Worm (Caenorhabditis elegans) whole organism, early embryonic: ENCODE data around the gene Y61A9LA.4.

ENCODE experiments used
- B0310.2 ChIP-seq: sonication (generic microtip); optimal IDR thresholded peaks from 2 replicates; lab custom pipeline; 2016; ENCODE audit warnings: mild to moderate bottlenecking, missing genetic modification characterization, missing compliant biosample characterization
- F13C5.2 ChIP-seq: sonication (generic microtip); optimal IDR thresholded peaks from 2 replicates; lab custom pipeline; 2017; ENCODE audit warnings: mild to moderate bottlenecking, missing genetic modification characterization, inconsistent platforms, missing compliant biosample characterization
- aly-1 ChIP-seq: sonication (generic microtip); optimal IDR thresholded peaks from 2 replicates; lab custom pipeline; 2016; ENCODE audit warnings: missing genetic modification characterization, missing compliant biosample characterization
- ama-1 ChIP-seq: fragments of 150-350 bp; optimal IDR thresholded peaks from 2 replicates; lab custom pipeline; 2014
- ceh-36 ChIP-seq: sonication (generic microtip); optimal IDR thresholded peaks from 2 replicates; lab custom pipeline; 2016; ENCODE audit warnings: missing genetic modification characterization, inconsistent platforms, missing compliant biosample characterization
- flt-1 ChIP-seq: fragments of 200-800 bp; sonication (Bioruptor generic); IDR thresholded peaks from 2 replicates; pipeline ENCODE4 v1.3.6; 2022; ENCODE audit warnings: missing genetic modification characterization, missing compliant biosample characterization
- hnd-1 ChIP-seq: sonication (generic microtip); optimal IDR thresholded peaks from 2 replicates; lab custom pipeline; 2016; ENCODE audit warnings: missing genetic modification characterization, missing compliant biosample characterization
- pes-1 ChIP-seq: fragments of 200-800 bp; sonication (Bioruptor generic); IDR thresholded peaks from 2 replicates; pipeline ENCODE4 v1.3.6; 2022; ENCODE audit warnings: missing genetic modification reagents, missing genetic modification characterization, missing compliant biosample characterization
- sea-1 ChIP-seq: fragments of 200-800 bp; sonication (Bioruptor generic); conservative IDR thresholded peaks from 2 replicates; pipeline ENCODE4 v1.3.6; 2022; ENCODE audit warnings: missing genetic modification characterization, missing compliant biosample characterization
- tbx-37 ChIP-seq: fragments of 200-800 bp; sonication (Bioruptor generic); conservative IDR thresholded peaks from 2 replicates; pipeline ENCODE4 v1.3.6; 2022; ENCODE audit warnings: missing genetic modification reagents, missing genetic modification characterization, missing compliant biosample characterization
- tra-4 ChIP-seq: sonication (generic microtip); optimal IDR thresholded peaks from 2 replicates; lab custom pipeline; 2017; ENCODE audit warnings: missing genetic modification characterization, missing compliant biosample characterization

ce11 chrV:4585009-4585408, 24.5 kb downstream of the Y61A9LA.4 start, which contains the start of gene Y61A9LA.1:
- TF ChIP-seq ama-1 (lab: Kevin White, UChicago): no peak
- no peak for TF ChIP-seq F13C5.2 (tag; lab: Kevin White, UChicago)
- no peak for TF ChIP-seq pes-1 (GFP tag; lab: Robert Waterston, UW)
- TF ChIP-seq B0310.2 (tag; lab: Kevin White, UChicago): no peak
- no peak for TF ChIP-seq sea-1
- no peak for TF ChIP-seq flt-1
- no peak for TF ChIP-seq hnd-1
- TF ChIP-seq aly-1 (tag; lab: Kevin White, UChicago): no peak
- no peak for TF ChIP-seq ceh-36 (tag; lab: Kevin White, UChicago)
- no peak for TF ChIP-seq tra-4 (tag; lab: Kevin White, UChicago)
- no peak for TF ChIP-seq tbx-37 (GFP tag; lab: Robert Waterston, UW)
